Fruit fly (Drosophila melanogaster) whole organism, embryonic: ENCODE data around the gene CG31381.

Experiments used
- Adf1 ChIP-seq: fragments of 200-800 bp; sonication (Bioruptor generic); IDR thresholded peaks from 2 replicates; pipeline ENCODE4 v1.3.6; 2022; ENCODE audit warnings: missing biosample characterization, missing genetic modification characterization
- CG10267 ChIP-seq: fragments of 200-800 bp; sonication (Bioruptor generic); optimal IDR thresholded peaks from 2 replicates; lab custom pipeline; 2018; ENCODE audit warnings: missing biosample characterization, mild to moderate bottlenecking, missing genetic modification characterization, moderate library complexity
- CG10654 ChIP-seq: fragments of 200-800 bp; sonication (Bioruptor generic); optimal IDR thresholded peaks from 2 replicates; lab custom pipeline; 2016; ENCODE audit warnings: missing biosample characterization, missing genetic modification characterization
- CG10979 ChIP-seq: fragments of 200-800 bp; sonication (Bioruptor generic); optimal IDR thresholded peaks from 2 replicates; lab custom pipeline; 2018; ENCODE audit warnings: missing biosample characterization, mild to moderate bottlenecking, missing genetic modification characterization, moderate library complexity
- CG11398 ChIP-seq: fragments of 200-800 bp; sonication (Bioruptor generic); optimal IDR thresholded peaks from 2 replicates; lab custom pipeline; 2016; ENCODE audit warnings: missing biosample characterization, missing genetic modification characterization
- CG11695 ChIP-seq: fragments of 200-800 bp; sonication (Bioruptor generic); IDR thresholded peaks from 3 replicates; pipeline ENCODE4 v1.3.6; 2022; ENCODE audit warnings: missing biosample characterization, missing genetic modification characterization
- CG12659 ChIP-seq: fragments of 200-800 bp; sonication (Bioruptor generic); optimal IDR thresholded peaks from 3 replicates; lab custom pipeline; 2017; ENCODE audit warnings: mild to moderate bottlenecking, missing biosample characterization, missing genetic modification reagents, missing genetic modification characterization
- CG13424 ChIP-seq: fragments of 200-800 bp; sonication (Bioruptor generic); optimal IDR thresholded peaks from 2 replicates; lab custom pipeline; 2019; ENCODE audit warnings: missing biosample characterization, mild to moderate bottlenecking, missing genetic modification characterization, moderate library complexity
- CG14014 ChIP-seq: fragments of 200-800 bp; sonication (Bioruptor generic); IDR thresholded peaks from 2 replicates; pipeline ENCODE4 v1.3.6; 2022; ENCODE audit warnings: missing biosample characterization, missing genetic modification characterization
- CG15269 ChIP-seq: fragments of 200-800 bp; sonication (Bioruptor generic); optimal IDR thresholded peaks from 2 replicates; lab custom pipeline; 2018; ENCODE audit warnings: missing biosample characterization, mild to moderate bottlenecking, missing genetic modification characterization, moderate library complexity
- CG18619 ChIP-seq: fragments of 200-800 bp; sonication (Bioruptor generic); optimal IDR thresholded peaks from 3 replicates; lab custom pipeline; 2017; ENCODE audit warnings: missing biosample characterization, mild to moderate bottlenecking, missing genetic modification characterization
- CG3407 ChIP-seq: fragments of 200-800 bp; sonication (Bioruptor generic); optimal IDR thresholded peaks from 2 replicates; lab custom pipeline; 2018; ENCODE audit warnings: missing biosample characterization, mild to moderate bottlenecking, missing genetic modification characterization
- CG4360 ChIP-seq: fragments of 200-800 bp; sonication (Bioruptor generic); IDR thresholded peaks from 2 replicates; pipeline ENCODE4 v1.3.6; 2022; ENCODE audit warnings: missing biosample characterization, missing genetic modification characterization
- CG7271 ChIP-seq: fragments of 200-800 bp; sonication (Bioruptor generic); optimal IDR thresholded peaks from 2 replicates; lab custom pipeline; 2018; ENCODE audit warnings: missing biosample characterization, mild to moderate bottlenecking, missing genetic modification characterization, moderate library complexity
- CG7839 ChIP-seq: fragments of 200-800 bp; sonication (Bioruptor generic); optimal IDR thresholded peaks from 3 replicates; lab custom pipeline; 2018; ENCODE audit warnings: missing biosample characterization, mild to moderate bottlenecking, missing genetic modification characterization, moderate library complexity
- CG9727 ChIP-seq: fragments of 200-800 bp; sonication (Bioruptor generic); optimal IDR thresholded peaks from 3 replicates; lab custom pipeline; 2017; ENCODE audit warnings: missing biosample characterization, mild to moderate bottlenecking, missing genetic modification characterization
- CG9797 ChIP-seq: fragments of 200-800 bp; sonication (Bioruptor generic); optimal IDR thresholded peaks from 3 replicates; lab custom pipeline; 2018; ENCODE audit warnings: missing biosample characterization, mild to moderate bottlenecking, missing genetic modification characterization
- Dad ChIP-seq: fragments of 200-800 bp; sonication (Bioruptor generic); optimal IDR thresholded peaks from 3 replicates; lab custom pipeline; 2016; ENCODE audit warnings: missing biosample characterization, missing genetic modification characterization
- Deaf1 ChIP-seq: fragments of 200-800 bp; optimal IDR thresholded peaks from 3 replicates; lab custom pipeline; 2019; ENCODE audit warnings: missing biosample characterization, mild to moderate bottlenecking, missing genetic modification characterization, moderate library complexity
- Ets97D ChIP-seq: fragments of 200-800 bp; sonication (Bioruptor generic); optimal IDR thresholded peaks from 3 replicates; lab custom pipeline; 2016; ENCODE audit warnings: missing biosample characterization, missing genetic modification characterization
- HLH4C ChIP-seq: fragments of 200-800 bp; sonication (Bioruptor generic); IDR thresholded peaks from 3 replicates; pipeline ENCODE4 v1.3.6; 2022; ENCODE audit warnings: missing biosample characterization, missing genetic modification characterization; ENCODE audit not compliant: partially characterized antibody
- Hr51 ChIP-seq, 2 experiments: fragments of 200-800 bp; sonication (Bioruptor generic); optimal IDR thresholded peaks; 2 replicates in 1 of 2; 3 replicates in 1 of 2; lab custom pipeline; 2016 to 2018; ENCODE audit warnings: missing biosample characterization in 2 of 2, missing genetic modification characterization in 2 of 2, mild to moderate bottlenecking in 1 of 2, moderate library complexity in 1 of 2
- Mes4 ChIP-seq: fragments of 200-800 bp; sonication (Bioruptor generic); optimal IDR thresholded peaks from 2 replicates; lab custom pipeline; 2016; ENCODE audit warnings: missing biosample characterization, missing genetic modification characterization
- Nf-YB ChIP-seq: fragments of 200-800 bp; sonication (Bioruptor generic); optimal IDR thresholded peaks from 3 replicates; lab custom pipeline; 2019; ENCODE audit warnings: missing biosample characterization, mild to moderate bottlenecking, missing genetic modification characterization, moderate library complexity
- NfI ChIP-seq: fragments of 200-800 bp; sonication (Bioruptor generic); optimal IDR thresholded peaks from 3 replicates; lab custom pipeline; 2018; ENCODE audit warnings: missing biosample characterization, mild to moderate bottlenecking, missing genetic modification characterization, moderate library complexity
- Oli ChIP-seq: fragments of 200-800 bp; sonication (Bioruptor generic); optimal IDR thresholded peaks from 2 replicates; lab custom pipeline; 2018; ENCODE audit warnings: missing biosample characterization, mild to moderate bottlenecking, missing genetic modification characterization, moderate library complexity
- Stat92E ChIP-seq, 3 experiments: fragments of >200 bp in 2 of 3; fragments of 200-800 bp in 1 of 3; sonication (Bioruptor generic) in 1 of 3; optimal IDR thresholded peaks; 2 replicates each; lab custom pipeline; 2017 to 2019; ENCODE audit warnings: missing biosample characterization in 3 of 3, missing genetic modification characterization in 3 of 3, mild to moderate bottlenecking in 1 of 3, moderate library complexity in 1 of 3
- Tbp ChIP-seq: fragments of >200 bp; optimal IDR thresholded peaks from 2 replicates; lab custom pipeline; 2018; ENCODE audit warnings: missing biosample characterization, missing genetic modification characterization
- bowl ChIP-seq: fragments of 200-800 bp; sonication (Bioruptor generic); IDR thresholded peaks from 2 replicates; pipeline ENCODE4 v1.3.6; 2022; ENCODE audit warnings: missing biosample characterization, missing genetic modification characterization
- bsh ChIP-seq, 2 experiments: fragments of 200-800 bp; sonication (Bioruptor generic); optimal IDR thresholded peaks; 2 replicates each; lab custom pipeline; 2017 to 2018; ENCODE audit warnings: mild to moderate bottlenecking in 2 of 2, missing biosample characterization in 2 of 2, missing genetic modification characterization in 2 of 2, moderate library complexity in 1 of 2
- chn ChIP-seq: fragments of 200-800 bp; sonication (Bioruptor generic); optimal IDR thresholded peaks from 2 replicates; lab custom pipeline; 2016; ENCODE audit warnings: missing biosample characterization, missing genetic modification characterization
- cwo ChIP-seq: fragments of 200-800 bp; sonication (Bioruptor generic); optimal IDR thresholded peaks from 3 replicates; lab custom pipeline; 2017; ENCODE audit warnings: missing biosample characterization, missing genetic modification characterization, mild to moderate bottlenecking, moderate library complexity, missing genetic modification reagents
- dysf ChIP-seq: fragments of 200-800 bp; sonication (Bioruptor generic); IDR thresholded peaks from 3 replicates; pipeline ENCODE4 v1.3.6; 2022; ENCODE audit warnings: missing biosample characterization, missing genetic modification characterization
- en ChIP-seq: fragments of 200-800 bp; sonication (Bioruptor generic); optimal IDR thresholded peaks from 2 replicates; lab custom pipeline; 2016; ENCODE audit warnings: missing biosample characterization, missing genetic modification characterization
- fd102C ChIP-seq: fragments of 200-800 bp; sonication (Bioruptor generic); optimal IDR thresholded peaks from 2 replicates; lab custom pipeline; 2018; ENCODE audit warnings: missing biosample characterization, mild to moderate bottlenecking, missing genetic modification characterization, moderate library complexity
- ken ChIP-seq: fragments of 200-800 bp; sonication (Bioruptor generic); IDR thresholded peaks from 3 replicates; pipeline ENCODE4 v1.3.6; 2022; ENCODE audit warnings: missing biosample characterization, missing genetic modification characterization
- lov ChIP-seq, 2 experiments: fragments of 200-800 bp in 1 of 2; fragments of >200 bp in 1 of 2; sonication (Bioruptor generic) in 1 of 2; IDR thresholded peaks in 1 of 2; optimal IDR thresholded peaks in 1 of 2; 2 replicates in 1 of 2; 3 replicates in 1 of 2; pipeline versions ENCODE4 v1.3.6 to Lab custom; 2017 to 2022; ENCODE audit warnings: missing biosample characterization in 1 of 2, missing genetic modification characterization in 1 of 2
- prd ChIP-seq, 3 experiments: fragments of >200 bp in 2 of 3; fragments of 200-800 bp in 1 of 3; sonication (Bioruptor generic) in 1 of 3; optimal IDR thresholded peaks in 2 of 3; IDR thresholded peaks in 1 of 3; 2 replicates in 2 of 3; 3 replicates in 1 of 3; pipeline versions ENCODE4 v1.3.6 to Lab custom; 2017 to 2022; ENCODE audit warnings: missing biosample characterization in 1 of 3, missing genetic modification characterization in 1 of 3
- pros ChIP-seq: fragments of 200-800 bp; sonication (Bioruptor generic); optimal IDR thresholded peaks from 3 replicates; lab custom pipeline; 2019; ENCODE audit warnings: missing biosample characterization, mild to moderate bottlenecking, missing genetic modification characterization, moderate library complexity
- sens-2 ChIP-seq: fragments of 200-800 bp; sonication (Bioruptor generic); IDR thresholded peaks from 2 replicates; pipeline ENCODE4 v1.3.6; 2022; ENCODE audit warnings: missing biosample characterization, missing genetic modification characterization
- ssp ChIP-seq: fragments of 200-800 bp; sonication (Bioruptor generic); IDR thresholded peaks from 2 replicates; pipeline ENCODE4 v1.3.6; 2022; ENCODE audit warnings: missing biosample characterization, missing genetic modification characterization
- zfh1 ChIP-seq: fragments of 200-800 bp; sonication (Bioruptor generic); IDR thresholded peaks from 3 replicates; pipeline ENCODE4 v1.3.6; 2022; ENCODE audit warnings: missing biosample characterization, missing genetic modification characterization

The CG31381 gene

DNA sequence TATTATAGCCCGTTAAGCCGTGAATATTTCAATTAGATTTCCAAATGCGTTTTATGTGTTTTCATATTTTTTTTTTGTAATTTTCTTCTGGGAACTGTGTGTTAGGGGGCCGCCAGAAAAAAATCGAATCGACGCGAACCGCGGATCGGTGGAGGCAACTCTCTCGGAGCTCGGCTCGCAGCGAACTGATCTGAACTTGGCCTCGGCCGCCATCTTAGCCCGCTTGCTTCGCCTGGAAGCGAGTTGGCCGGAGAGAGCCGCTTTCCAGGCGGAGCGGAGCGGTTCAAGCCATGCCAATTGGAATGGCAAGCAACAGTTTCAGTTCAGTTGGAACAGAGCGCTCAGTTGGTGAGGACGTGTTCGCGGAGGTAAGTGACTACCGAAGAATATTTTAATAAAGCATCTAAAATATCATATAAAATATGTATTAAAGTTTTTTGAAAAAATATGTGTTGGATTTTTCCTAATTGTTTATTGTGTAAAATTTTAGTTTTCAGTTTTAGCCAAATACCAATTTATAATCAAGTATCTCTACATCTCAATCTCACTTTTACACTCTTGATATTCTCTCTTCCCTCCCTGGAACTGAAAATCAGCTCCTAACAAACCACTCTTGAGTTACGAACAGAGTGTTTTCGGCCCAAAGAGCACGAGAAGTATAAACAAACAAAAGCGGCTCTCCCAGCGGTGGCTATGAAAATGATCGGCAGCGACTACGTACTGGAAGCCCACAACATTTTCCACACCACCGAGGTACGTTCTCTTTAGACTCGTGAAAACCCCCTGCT lies 17.8 kb downstream of the CG31381 start, which contains the start of the genes CG31121 and CG11069 (continued):
- TF ChIP-seq pros (peak; percentile 24), CG11398 (no peak)
- TF ChIP-seq, all 482 proteins: peak for 41

DNA sequence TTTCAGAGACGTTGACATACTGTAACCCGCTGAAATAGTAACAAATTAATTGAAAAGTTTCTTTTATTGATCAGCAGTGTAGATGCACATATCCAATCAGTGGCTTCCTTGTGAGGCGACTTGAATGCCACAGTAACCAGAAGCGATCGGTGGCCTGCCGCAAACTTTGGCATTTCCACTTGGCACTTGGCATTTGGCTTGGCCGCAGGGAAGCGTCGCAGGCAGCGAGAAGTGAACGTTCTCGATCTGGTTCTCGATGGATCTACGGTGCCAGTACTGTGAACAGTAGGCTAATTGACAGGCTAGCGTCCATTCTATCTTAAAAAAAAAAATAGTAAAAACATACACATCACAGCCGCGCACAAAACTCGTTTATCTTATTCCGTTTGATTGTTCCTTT lies 24.0 kb downstream of the CG31381 start, which contains the start of gene CG10845:
Gene CG10845, plus strand, starts transcription at position 301 of the 400 bp plus-strand sequence.
- TF ChIP-seq ssp (GFP tag; lab: Robert Waterston, UW), result no peak
- TF ChIP-seq CG18619 (GFP tag; lab: Kevin White, UChicago), result no peak
- TF ChIP-seq lov (optimal IDR thresholded peaks at IDR 0.05; lab: Kevin White, UChicago), result no peak
- no peak for TF ChIP-seq lov (GFP tag; IDR thresholded peaks at IDR 0.05; lab: Robert Waterston, UW)
- no peak for TF ChIP-seq fd102C
- no peak for TF ChIP-seq CG10654 (GFP tag; lab: Kevin White, UChicago)
- TF ChIP-seq zfh1 (GFP tag; lab: Robert Waterston, UW), result no peak
- no peak for TF ChIP-seq Stat92E (GFP tag; optimal IDR thresholded peaks at IDR 0.05; lab: Kevin White, UChicago)
- no peak for TF ChIP-seq chn (GFP tag; lab: Kevin White, UChicago)
- TF ChIP-seq bsh (GFP tag; optimal IDR thresholded peaks at IDR 0.05; lab: Kevin White, UChicago), result no peak
- TF ChIP-seq sens-2 (GFP tag; lab: Robert Waterston, UW), result no peak
- no peak for TF ChIP-seq bowl (GFP tag; lab: Robert Waterston, UW)
- no peak for TF ChIP-seq Ets97D (GFP tag; lab: Kevin White, UChicago)
- TF ChIP-seq HLH4C (GFP tag; lab: Robert Waterston, UW), result no peak

DNA sequence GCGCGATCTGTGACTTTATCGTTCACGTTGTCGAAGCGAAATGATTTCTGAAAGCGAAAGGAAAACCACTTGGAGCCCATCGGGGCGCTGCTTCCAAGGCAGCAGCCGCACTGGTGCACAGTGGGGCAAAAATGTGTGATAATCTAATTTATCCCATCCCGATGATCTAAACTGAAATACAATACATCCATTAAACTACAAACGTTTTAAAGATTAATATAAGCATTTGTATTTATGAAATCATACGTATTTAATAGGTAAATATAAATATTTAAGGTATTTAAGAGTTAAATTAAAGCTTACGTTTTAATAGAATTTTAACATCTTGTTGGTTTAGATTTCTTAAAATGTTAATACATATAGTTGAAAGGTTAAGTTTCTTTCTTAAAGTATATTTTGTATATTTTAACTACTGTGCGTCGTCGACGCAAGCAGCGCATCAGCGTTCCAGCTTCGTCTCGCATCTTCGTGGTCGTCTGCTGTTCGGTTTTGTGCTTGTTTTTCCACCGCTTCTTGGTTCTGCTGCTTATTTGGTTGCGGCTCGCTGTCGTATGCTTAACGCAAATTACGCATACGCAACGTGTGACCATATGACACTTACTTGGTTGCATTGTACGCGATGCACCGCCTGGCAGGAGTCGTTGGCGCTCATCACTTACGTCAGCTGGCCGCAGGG lies 29.3 kb downstream of the CG31381 start, which contains the start of gene CG13643:
Gene CG13643, minus strand, starts transcription at position 46 of the 676 bp plus-strand sequence.
- TF ChIP-seq CG12659 (GFP tag; lab: Kevin White, UChicago), result peak; percentile 24
- peak; percentile 33 for TF ChIP-seq Oli
- TF ChIP-seq CG15269 (tag; lab: Kevin White, UChicago), result peak; percentile 67
- TF ChIP-seq Tbp, result no peak
- TF ChIP-seq cwo (GFP tag; lab: Kevin White, UChicago), result peak; percentile 12
- TF ChIP-seq CG14014 (GFP tag; lab: Robert Waterston, UW), result 0 out of 2 replicates have a peak, but pooled peaks have one; percentile 35
- no peak for TF ChIP-seq CG4360 (GFP tag; lab: Robert Waterston, UW)
- peak; percentile 30 for TF ChIP-seq CG10267
- peak; percentile 43 for TF ChIP-seq CG10979
- no peak for TF ChIP-seq CG9797 (GFP tag; lab: Kevin White, UChicago)
- no peak for TF ChIP-seq en (GFP tag; lab: Kevin White, UChicago)
- peak; percentile 5 for TF ChIP-seq NfI (GFP tag; lab: Kevin White, UChicago)
- no peak for TF ChIP-seq CG3407 (GFP tag; lab: Kevin White, UChicago)
- TF ChIP-seq Hr51 (GFP tag; optimal IDR thresholded peaks at IDR 0.05; lab: Kevin White, UChicago), result no peak
- peak; percentile 42; the same call in 1 of the 3 replicates for TF ChIP-seq CG11695 (GFP tag; lab: Robert Waterston, UW)
- no peak for TF ChIP-seq prd (optimal IDR thresholded peaks at IDR 0.05; lab: Kevin White, UChicago)
- TF ChIP-seq prd (GFP tag; IDR thresholded peaks at IDR 0.05; lab: Robert Waterston, UW), result 0 out of 3 replicates have a peak, but pooled peaks have one; percentile 9
- TF ChIP-seq Dad, result no peak
- no peak for TF ChIP-seq CG7271 (tag; lab: Kevin White, UChicago)
- peak; percentile 3 for TF ChIP-seq CG7839 (tag; lab: Kevin White, UChicago)
- no peak for TF ChIP-seq Nf-YB (GFP tag; lab: Kevin White, UChicago)
- no peak for TF ChIP-seq Mes4 (GFP tag; lab: Kevin White, UChicago)
- peak; percentile 64 for TF ChIP-seq CG13424 (tag; lab: Kevin White, UChicago)
- no peak for TF ChIP-seq bowl (GFP tag; lab: Robert Waterston, UW)
- peak; percentile 60; the same call in 2 of the 3 replicates for TF ChIP-seq dysf
- 0 out of 3 replicates have a peak, but pooled peaks have one; percentile 23 for TF ChIP-seq ken (GFP tag; lab: Robert Waterston, UW)
- peak; percentile 76 for TF ChIP-seq Deaf1 (tag; lab: Kevin White, UChicago)
- peak; percentile 13 for TF ChIP-seq CG9727 (GFP tag; lab: Kevin White, UChicago)
- TF ChIP-seq Adf1, result peak; percentile 34; the same call in 1 of the 2 replicates
